Fruit fly (Drosophila melanogaster) whole organism, wandering third instar larva: ENCODE measurements around the gene Plap.

Source experiments
- Abd-B ChIP-seq: fragments of >200 bp; optimal IDR thresholded peaks from 2 replicates; lab custom pipeline; 2017; ENCODE audit warnings: missing biosample characterization, missing genetic modification characterization
- CG32264 ChIP-seq: fragments of 200-800 bp; sonication (Bioruptor generic); optimal IDR thresholded peaks from 2 replicates; lab custom pipeline; 2016; ENCODE audit warnings: missing biosample characterization, missing genetic modification characterization
- CG9705 ChIP-seq: fragments of 200-800 bp; sonication (Bioruptor generic); optimal IDR thresholded peaks from 2 replicates; lab custom pipeline; 2018; ENCODE audit warnings: missing biosample characterization, mild to moderate bottlenecking, missing genetic modification characterization
- CrebA ChIP-seq: fragments of 200-800 bp; sonication (Bioruptor generic); optimal IDR thresholded peaks from 2 replicates; lab custom pipeline; 2016; ENCODE audit warnings: missing biosample characterization, mild to moderate bottlenecking, missing genetic modification characterization, borderline replicate concordance
- Dfd ChIP-seq: fragments of >200 bp; optimal IDR thresholded peaks from 2 replicates; lab custom pipeline; 2017; ENCODE audit warnings: missing biosample characterization, missing genetic modification characterization
- Dif ChIP-seq: fragments of 200-275, 200-300 bp; sonication (Bioruptor generic); optimal IDR thresholded peaks from 2 replicates; lab custom pipeline; 2018; ENCODE audit warnings: missing biosample characterization, missing genetic modification characterization; ENCODE audit not compliant: partially characterized antibody
- GATAd ChIP-seq: sonication (Bioruptor generic); optimal IDR thresholded peaks from 2 replicates; lab custom pipeline; 2016; ENCODE audit warnings: missing biosample characterization, missing genetic modification characterization
- HLH106 ChIP-seq: fragments of 200-800 bp; optimal IDR thresholded peaks from 3 replicates; lab custom pipeline; 2019; ENCODE audit warnings: missing biosample characterization, mild to moderate bottlenecking, missing genetic modification characterization, moderate library complexity
- Hnf4 ChIP-seq: fragments of 200-800 bp; sonication (Bioruptor generic); optimal IDR thresholded peaks from 2 replicates; lab custom pipeline; 2016; ENCODE audit warnings: missing biosample characterization, mild to moderate bottlenecking, missing genetic modification characterization
- Hr78 ChIP-seq: fragments of >200 bp; optimal IDR thresholded peaks from 2 replicates; lab custom pipeline; 2017; ENCODE audit warnings: missing biosample characterization, missing genetic modification characterization
- Hr83 ChIP-seq: fragments of 200-300 bp; sonication (Bioruptor generic); optimal IDR thresholded peaks from 2 replicates; lab custom pipeline; 2016; ENCODE audit warnings: missing biosample characterization, mild to moderate bottlenecking, missing genetic modification characterization, moderate library complexity; ENCODE audit not compliant: poor library complexity, severe bottlenecking
- Jra ChIP-seq: sonication (Bioruptor generic); optimal IDR thresholded peaks from 2 replicates; lab custom pipeline; 2016; ENCODE audit warnings: missing biosample characterization, missing genetic modification characterization
- Mio ChIP-seq: sonication (Bioruptor generic); optimal IDR thresholded peaks from 2 replicates; lab custom pipeline; 2016; ENCODE audit warnings: missing biosample characterization, missing genetic modification characterization
- Myc ChIP-seq: fragments of >200 bp; optimal IDR thresholded peaks from 2 replicates; lab custom pipeline; 2017
- N ChIP-seq: fragments of >200 bp; optimal IDR thresholded peaks from 2 replicates; lab custom pipeline; 2018; ENCODE audit warnings: missing biosample characterization, missing external identifiers, missing genetic modification characterization
- OdsH ChIP-seq: fragments of 200-800 bp; sonication (Bioruptor generic); optimal IDR thresholded peaks from 2 replicates; lab custom pipeline; 2016; ENCODE audit warnings: missing biosample characterization, mild to moderate bottlenecking, missing genetic modification characterization
- Rel ChIP-seq, 2 experiments: fragments of 200-800 bp; sonication (Bioruptor generic) in 1 of 2; optimal IDR thresholded peaks; 2 replicates in 1 of 2; 3 replicates in 1 of 2; lab custom pipeline; 2016 to 2019; ENCODE audit warnings: mild to moderate bottlenecking in 2 of 2, missing biosample characterization in 2 of 2, missing genetic modification characterization in 2 of 2, moderate library complexity in 1 of 2
- Sp1 ChIP-seq: fragments of 200-800 bp; sonication (Bioruptor generic); optimal IDR thresholded peaks from 3 replicates; lab custom pipeline; 2019; ENCODE audit warnings: missing biosample characterization, mild to moderate bottlenecking, missing genetic modification characterization, moderate library complexity
- Vsx2 ChIP-seq: fragments of 200-300, 225-300 bp; sonication (Bioruptor generic); optimal IDR thresholded peaks from 2 replicates; lab custom pipeline; 2018; ENCODE audit warnings: missing biosample characterization, missing genetic modification characterization; ENCODE audit not compliant: partially characterized antibody
- br ChIP-seq: fragments of 200-800 bp; sonication (Bioruptor generic); optimal IDR thresholded peaks from 2 replicates; lab custom pipeline; 2016; ENCODE audit warnings: missing biosample characterization, missing genetic modification characterization
- brk ChIP-seq: fragments of 200-800 bp; sonication (Bioruptor generic); optimal IDR thresholded peaks from 2 replicates; lab custom pipeline; 2016; ENCODE audit warnings: missing biosample characterization, mild to moderate bottlenecking, missing genetic modification characterization
- dl ChIP-seq, 2 experiments: fragments of 175-275, 200-275 bp in 1 of 2; fragments of 200-275 bp in 1 of 2; sonication (Bioruptor generic); optimal IDR thresholded peaks; lab custom pipeline; 2018; ENCODE audit warnings: mild to moderate bottlenecking in 2 of 2, missing biosample characterization in 2 of 2, missing genetic modification characterization in 2 of 2, moderate library complexity in 2 of 2; ENCODE audit not compliant: partially characterized antibody in 2 of 2, insufficient read depth in 1 of 2
- dmrt93B ChIP-seq: fragments of 200-800 bp; sonication (Bioruptor generic); optimal IDR thresholded peaks from 2 replicates; lab custom pipeline; 2018; ENCODE audit warnings: missing biosample characterization, mild to moderate bottlenecking, missing genetic modification characterization
- dsf ChIP-seq: sonication (Bioruptor generic); optimal IDR thresholded peaks from 2 replicates; lab custom pipeline; 2016; ENCODE audit warnings: missing biosample characterization, missing genetic modification characterization, borderline replicate concordance
- ey ChIP-seq: fragments of 200-800 bp; sonication (Bioruptor generic); optimal IDR thresholded peaks from 2 replicates; lab custom pipeline; 2016; ENCODE audit warnings: missing biosample characterization, missing genetic modification characterization
- foxo ChIP-seq, 2 experiments: fragments of 200-800 bp; sonication (Bioruptor generic); optimal IDR thresholded peaks; 2 replicates in 1 of 2; 3 replicates in 1 of 2; lab custom pipeline; 2016 to 2017; ENCODE audit warnings: missing biosample characterization in 2 of 2, missing genetic modification characterization in 2 of 2
- fru ChIP-seq: fragments of 200-800 bp; sonication (Bioruptor generic); optimal IDR thresholded peaks from 3 replicates; lab custom pipeline; 2016; ENCODE audit warnings: missing biosample characterization, mild to moderate bottlenecking, missing genetic modification characterization
- h ChIP-seq: fragments of 200-800 bp; sonication (Bioruptor generic); optimal IDR thresholded peaks from 3 replicates; lab custom pipeline; 2016; ENCODE audit warnings: missing biosample characterization, mild to moderate bottlenecking, missing genetic modification characterization
- jim ChIP-seq: fragments of 175-275, 200-325 bp; sonication (Bioruptor generic); optimal IDR thresholded peaks from 2 replicates; lab custom pipeline; 2016; ENCODE audit warnings: missing biosample characterization, mild to moderate bottlenecking, missing genetic modification characterization
- lola ChIP-seq: fragments of >200 bp; optimal IDR thresholded peaks from 2 replicates; lab custom pipeline; 2017; ENCODE audit warnings: missing biosample characterization, missing genetic modification characterization
- pan ChIP-seq: fragments of >200 bp; optimal IDR thresholded peaks from 2 replicates; lab custom pipeline; 2017
- psq ChIP-seq: fragments of 200-800 bp; sonication (Bioruptor generic); optimal IDR thresholded peaks from 3 replicates; lab custom pipeline; 2017; ENCODE audit warnings: missing biosample characterization, mild to moderate bottlenecking, missing genetic modification characterization, moderate library complexity
- rgr ChIP-seq: fragments of 200-800 bp; sonication (Bioruptor generic); optimal IDR thresholded peaks from 3 replicates; lab custom pipeline; 2016; ENCODE audit warnings: missing biosample characterization, mild to moderate bottlenecking, missing genetic modification characterization
- sage ChIP-seq: fragments of 200-800 bp; sonication (Bioruptor generic); optimal IDR thresholded peaks from 2 replicates; lab custom pipeline; 2016; ENCODE audit warnings: missing biosample characterization, mild to moderate bottlenecking, missing genetic modification characterization
- sv ChIP-seq: fragments of 200-800 bp; sonication (Bioruptor generic); optimal IDR thresholded peaks from 3 replicates; lab custom pipeline; 2016; ENCODE audit warnings: missing biosample characterization, missing genetic modification characterization
- tai ChIP-seq: sonication (Bioruptor generic); optimal IDR thresholded peaks from 2 replicates; lab custom pipeline; 2016; ENCODE audit warnings: missing biosample characterization, missing genetic modification characterization
- usp ChIP-seq: fragments of >200 bp; optimal IDR thresholded peaks from 2 replicates; lab custom pipeline; 2017; ENCODE audit warnings: missing biosample characterization, missing genetic modification characterization
- woc ChIP-seq: sonication (Bioruptor generic); optimal IDR thresholded peaks from 2 replicates; lab custom pipeline; 2016; ENCODE audit warnings: missing biosample characterization, mild to moderate bottlenecking, missing genetic modification characterization

Gene Plap

dm6 chr2L:1121942-1122710 is 48.0 kb downstream of the Plap start (continued):
- TF ChIP-seq Hr78 (GFP tag; lab: Kevin White, UChicago), result no peak
- TF ChIP-seq foxo (GFP tag; optimal IDR thresholded peaks at IDR 0.05; lab: Kevin White, UChicago), result peak in 1 of 2 experiments; percentile 23
- no peak for TF ChIP-seq CG9705 (GFP tag; lab: Kevin White, UChicago)
- no peak for TF ChIP-seq jim (GFP tag; lab: Kevin White, UChicago)
- TF ChIP-seq GATAd (GFP tag; lab: Kevin White, UChicago), result no peak
- no peak for TF ChIP-seq woc (GFP tag; lab: Kevin White, UChicago)
- TF ChIP-seq Myc, result no peak
- peak; percentile 91 for TF ChIP-seq Hr83 (GFP tag; lab: Kevin White, UChicago)
- TF ChIP-seq, all 38 proteins: peak for 8

dm6 chr2L:1120206-1120902 is 49.8 kb downstream of the Plap start:
- peak; percentile 81 for TF ChIP-seq h (GFP tag; lab: Kevin White, UChicago)
- no peak for TF ChIP-seq brk
- no peak for TF ChIP-seq Rel (GFP tag; optimal IDR thresholded peaks at IDR 0.05; lab: Kevin White, UChicago)
- peak; percentile 73 for TF ChIP-seq Rel (tag; optimal IDR thresholded peaks at IDR 0.05; lab: Kevin White, UChicago)
- TF ChIP-seq Hr83 (GFP tag; lab: Kevin White, UChicago), result no peak

dm6 chr2L:1118880-1119809 is 51.0 kb downstream of the Plap start:
- TF ChIP-seq tai, result peak; percentile 86
- TF ChIP-seq jim (GFP tag; lab: Kevin White, UChicago), result no peak
- no peak for TF ChIP-seq GATAd (GFP tag; lab: Kevin White, UChicago)
- TF ChIP-seq Hr78 (GFP tag; lab: Kevin White, UChicago), result no peak
- peak; percentile 91 for TF ChIP-seq h (GFP tag; lab: Kevin White, UChicago)
- TF ChIP-seq rgr (GFP tag; lab: Kevin White, UChicago), result peak; percentile 81
- peak; percentile 57 for TF ChIP-seq CG32264 (GFP tag; lab: Kevin White, UChicago)
- peak; percentile 71 for TF ChIP-seq Jra (GFP tag; lab: Kevin White, UChicago)
- peak; percentile 78 for TF ChIP-seq woc (GFP tag; lab: Kevin White, UChicago)
- peak; percentile 24 for TF ChIP-seq Mio
- TF ChIP-seq pan (lab: Kevin White, UChicago), result peak; percentile 83
- TF ChIP-seq Rel (GFP tag; optimal IDR thresholded peaks at IDR 0.05; lab: Kevin White, UChicago), result peak; percentile 38
- peak; percentile 51 for TF ChIP-seq Rel (tag; optimal IDR thresholded peaks at IDR 0.05; lab: Kevin White, UChicago)
- TF ChIP-seq CrebA (GFP tag; lab: Kevin White, UChicago), result peak; percentile 65
- TF ChIP-seq Dfd (GFP tag; lab: Kevin White, UChicago), result no peak
- peak; percentile 71 for TF ChIP-seq sage
- TF ChIP-seq Myc, result no peak
- peak; percentile 51 for TF ChIP-seq Hr83 (GFP tag; lab: Kevin White, UChicago)
- peak; percentile 89 for TF ChIP-seq br (GFP tag; lab: Kevin White, UChicago)
- peak; percentile 88 for TF ChIP-seq Dif (GFP tag; lab: Kevin White, UChicago)
- TF ChIP-seq HLH106, result peak; percentile 60
- peak; percentile 61 for TF ChIP-seq Sp1 (GFP tag; lab: Kevin White, UChicago)
- TF ChIP-seq ey (GFP tag; lab: Kevin White, UChicago), result peak; percentile 89
- TF ChIP-seq Abd-B (GFP tag; lab: Kevin White, UChicago), result no peak
- TF ChIP-seq dl (GFP tag; optimal IDR thresholded peaks at IDR 0.05; lab: Kevin White, UChicago; ENCODE audit: insufficient read depth in 1 of 2, partially characterized antibody in 2 of 2), result peak; percentile 31 to 74
- TF ChIP-seq brk, result peak; percentile 72
- no peak for TF ChIP-seq lola (GFP tag; lab: Kevin White, UChicago)
- TF ChIP-seq usp, result no peak
- TF ChIP-seq OdsH (GFP tag; lab: Kevin White, UChicago), result peak; percentile 83
- TF ChIP-seq sv, result peak; percentile 76
- no peak for TF ChIP-seq dsf (GFP tag; lab: Kevin White, UChicago)
- peak; percentile 87 for TF ChIP-seq psq
- TF ChIP-seq fru (GFP tag; lab: Kevin White, UChicago), result peak; percentile 86
- TF ChIP-seq CG9705 (GFP tag; lab: Kevin White, UChicago), result no peak
- peak; percentile 44 for TF ChIP-seq dmrt93B
- TF ChIP-seq Hnf4, result peak; percentile 81
- no peak for TF ChIP-seq N (GFP tag; lab: Kevin White, UChicago)
- peak; percentile 73 for TF ChIP-seq Vsx2 (GFP tag; lab: Kevin White, UChicago)
- peak; percentile 43 to 88 for TF ChIP-seq foxo (GFP tag; optimal IDR thresholded peaks at IDR 0.05; lab: Kevin White, UChicago)
- TF ChIP-seq, all 38 proteins: peak for 27
